Worm (Caenorhabditis elegans) whole organism, midembryonic: ENCODE measurements around the gene ndc-80.

Experiments used
- T22C8.4 ChIP-seq: fragments of 200-800 bp; sonication (Bioruptor generic); IDR thresholded peaks from 2 replicates; pipeline ENCODE4 v1.3.6; 2022; ENCODE audit warnings: missing genetic modification characterization, missing compliant biosample characterization
- cog-1 ChIP-seq: sonication (generic microtip); optimal IDR thresholded peaks from 2 replicates; lab custom pipeline; 2016; ENCODE audit warnings: missing genetic modification characterization, missing compliant biosample characterization
- flt-1 ChIP-seq: fragments of 200-800 bp; sonication (Bioruptor generic); IDR thresholded peaks from 2 replicates; pipeline ENCODE4 v1.3.6; 2022; ENCODE audit warnings: missing genetic modification characterization, missing compliant biosample characterization
- klf-2 ChIP-seq: fragments of 200-800 bp; sonication (Bioruptor generic); conservative IDR thresholded peaks from 2 replicates; pipeline ENCODE4 v1.3.6; 2022; ENCODE audit warnings: missing genetic modification reagents, missing genetic modification characterization, missing compliant biosample characterization
- med-1 ChIP-seq: sonication (generic microtip); optimal IDR thresholded peaks from 2 replicates; lab custom pipeline; 2017; ENCODE audit warnings: missing genetic modification characterization, mild to moderate bottlenecking, missing compliant biosample characterization, antibody characterized with exemption, missing genetic modification reagents; ENCODE audit not compliant: insufficient read depth
- ref-1 ChIP-seq: fragments of 200-800 bp; sonication (Bioruptor generic); conservative IDR thresholded peaks from 2 replicates; pipeline ENCODE4 v1.3.6; 2022; ENCODE audit warnings: missing genetic modification reagents, missing genetic modification characterization, missing compliant biosample characterization
- tab-1 ChIP-seq: fragments of 200-800 bp; sonication (Bioruptor generic); IDR thresholded peaks from 2 replicates; pipeline ENCODE4 v1.3.6; 2022; ENCODE audit warnings: missing genetic modification characterization, missing compliant biosample characterization
- ztf-23 ChIP-seq: fragments of 200-800 bp; sonication (Bioruptor generic); IDR thresholded peaks from 2 replicates; pipeline ENCODE4 v1.3.6; 2022; ENCODE audit warnings: missing genetic modification reagents, missing genetic modification characterization, missing compliant biosample characterization
- ztf-29 ChIP-seq: fragments of 200-800 bp; sonication (Bioruptor generic); IDR thresholded peaks from 2 replicates; pipeline ENCODE4 v1.3.6; 2022; ENCODE audit warnings: missing genetic modification reagents, missing genetic modification characterization, missing compliant biosample characterization

Gene ndc-80

DNA sequence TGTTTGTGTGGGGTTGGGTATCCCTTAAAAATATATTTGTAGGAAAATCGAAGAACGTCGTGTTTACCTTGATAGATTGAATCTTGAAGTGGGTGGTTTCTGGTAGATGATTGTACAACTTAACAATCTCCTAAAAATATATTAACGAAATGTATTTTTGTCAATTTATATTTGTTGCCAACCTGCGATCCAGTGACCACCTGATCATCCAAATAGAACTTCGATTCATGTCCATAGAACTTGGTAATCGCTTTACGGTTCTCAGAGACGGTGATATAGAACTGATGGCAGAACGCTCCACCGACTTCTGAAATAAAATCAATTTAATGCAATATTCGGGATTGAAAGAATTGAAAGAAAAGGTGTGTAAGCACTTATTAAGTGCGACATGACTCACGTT is 42.5 kb downstream of the ndc-80 start:
- TF ChIP-seq med-1 (GFP tag; lab: Kevin White, UChicago) (no peak), tab-1 (GFP tag; lab: Robert Waterston, UW) (no peak), ref-1 (no peak), T22C8.4 (GFP tag; lab: Robert Waterston, UW) (no peak), klf-2 (GFP tag; lab: Robert Waterston, UW) (no peak), flt-1 (no peak), ztf-29 (no peak), cog-1 (tag; lab: Kevin White, UChicago) (no peak), ztf-23 (GFP tag; lab: Robert Waterston, UW) (no peak)

DNA sequence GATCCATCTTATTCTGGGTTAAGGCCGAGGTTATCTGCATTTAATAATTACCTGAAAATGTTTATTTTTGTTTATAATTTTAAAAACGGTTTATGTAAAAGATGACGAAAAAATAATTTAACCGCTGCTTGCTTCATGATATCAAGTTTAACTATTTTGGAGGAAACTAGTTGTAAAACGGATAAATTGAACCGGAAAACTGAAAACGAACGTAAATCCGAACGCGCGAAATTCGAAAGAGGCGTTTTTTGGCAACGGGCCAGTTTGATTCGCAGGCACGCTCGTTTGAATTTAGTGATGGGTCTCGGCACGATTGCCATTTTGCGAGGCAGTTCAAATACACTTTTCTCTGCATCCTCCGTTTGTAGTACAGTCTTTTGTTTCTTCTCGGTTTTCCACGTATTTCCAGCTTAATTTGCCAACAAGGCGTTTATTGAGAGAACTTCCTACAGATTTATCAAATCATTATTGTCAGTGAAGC is 43.0 kb downstream of the ndc-80 start, which contains the start of the genes gtbp-1 and K08F4.3:
TSS of gene gtbp-1 (minus strand) at position 51 of the 481 bp plus-strand sequence.
TSS of gene K08F4.3 (plus strand) at position 352 of the 481 bp plus-strand sequence.
- TF ChIP-seq ztf-23 (GFP tag; lab: Robert Waterston, UW), result peak; percentile 50; the same call in 1 of the 2 replicates
- no peak for TF ChIP-seq cog-1 (tag; lab: Kevin White, UChicago)

DNA sequence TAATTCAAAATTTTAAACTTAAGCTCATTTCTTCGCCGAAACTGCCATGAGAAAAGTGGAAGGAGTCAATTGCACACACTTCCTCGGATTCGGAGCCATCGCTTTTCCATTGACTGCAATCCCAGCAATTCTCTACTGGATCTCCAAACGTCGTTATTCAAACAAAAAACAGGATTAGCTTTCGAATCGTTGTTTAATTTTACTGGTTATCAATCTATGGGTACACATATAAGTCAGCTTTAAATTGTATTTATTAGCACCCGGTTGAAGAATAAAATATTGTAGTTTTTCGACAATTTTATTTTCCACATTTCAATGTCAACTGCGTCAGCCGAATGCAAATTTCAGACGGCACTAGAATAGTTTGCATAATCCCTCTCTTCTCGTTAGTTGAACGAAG is 44.0 kb downstream of the ndc-80 start, which contains the start of gene glt-3:
TSS of gene glt-3 (plus strand) at position 301 of the 400 bp plus-strand sequence.
- TF ChIP-seq flt-1 (no peak), klf-2 (GFP tag; lab: Robert Waterston, UW) (no peak), ref-1 (no peak), ztf-29 (no peak), cog-1 (tag; lab: Kevin White, UChicago) (no peak)

DNA sequence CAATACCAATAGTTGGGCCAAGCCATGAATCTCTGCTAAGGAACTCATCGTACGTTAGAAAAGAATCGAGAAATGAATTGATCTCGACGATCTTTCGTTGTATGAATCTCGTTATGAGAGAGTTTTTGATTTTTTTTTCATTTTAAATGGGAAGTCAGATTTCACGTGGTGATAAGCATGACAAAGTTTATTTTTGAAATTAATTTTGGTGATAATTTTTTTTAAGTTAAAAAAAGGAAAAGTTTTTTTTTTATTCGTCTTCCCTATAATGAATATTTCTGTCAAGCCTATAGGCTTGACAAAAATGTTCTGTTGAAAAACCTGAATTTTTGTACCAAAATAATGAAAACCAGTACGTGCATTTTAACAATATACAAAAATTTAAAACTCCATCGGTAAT is 49.9 kb downstream of the ndc-80 start, which contains the start of gene K08F4.5:
TSS of gene K08F4.5 (minus strand) at position 101 of the 400 bp plus-strand sequence.
- TF ChIP-seq klf-2 (GFP tag; lab: Robert Waterston, UW) (no peak), flt-1 (no peak), tab-1 (GFP tag; lab: Robert Waterston, UW) (no peak), ztf-23 (GFP tag; lab: Robert Waterston, UW) (no peak), cog-1 (tag; lab: Kevin White, UChicago) (no peak), med-1 (GFP tag; lab: Kevin White, UChicago) (no peak), T22C8.4 (GFP tag; lab: Robert Waterston, UW) (no peak), ztf-29 (no peak), ref-1 (no peak)

DNA sequence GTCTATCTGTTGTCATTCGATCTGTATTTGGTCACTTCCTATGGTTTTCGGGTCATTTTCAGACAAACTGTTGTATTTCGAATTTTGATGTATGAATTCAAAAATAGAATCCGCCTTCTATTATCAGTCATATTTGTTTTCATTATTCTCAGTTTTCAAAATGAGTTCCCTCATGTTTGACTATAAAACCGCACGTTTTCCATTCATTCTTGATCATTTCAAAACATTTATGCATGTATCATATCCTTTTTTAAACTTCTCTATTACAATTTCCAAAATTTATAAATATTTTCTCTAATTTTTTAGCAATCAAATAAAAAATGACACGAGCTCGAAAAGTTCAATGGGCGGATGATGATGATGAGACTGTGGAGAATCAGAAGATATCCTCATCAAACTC is 51.9 kb downstream of the ndc-80 start, which contains the start of gene K08F4.12:
TSS of gene K08F4.12 (plus strand) at position 301 of the 400 bp plus-strand sequence.
- TF ChIP-seq med-1 (GFP tag; lab: Kevin White, UChicago) (no peak), T22C8.4 (GFP tag; lab: Robert Waterston, UW) (no peak), ztf-23 (GFP tag; lab: Robert Waterston, UW) (no peak)
